Fruit fly (Drosophila melanogaster) whole organism, embryonic: ENCODE results near the gene rogdi.

Experiments used
- ATbp ChIP-seq: fragments of 200-800 bp; sonication (Bioruptor generic); optimal IDR thresholded peaks from 2 replicates; lab custom pipeline; 2017; ENCODE audit warnings: missing biosample characterization, mild to moderate bottlenecking, missing genetic modification characterization, missing genetic modification reagents
- Atf6 ChIP-seq: fragments of 200-800 bp; sonication (Bioruptor generic); IDR thresholded peaks from 2 replicates; pipeline ENCODE4 v1.3.6; 2022; ENCODE audit warnings: missing biosample characterization, missing genetic modification characterization
- Bteb2 ChIP-seq: fragments of 200-800 bp; sonication (Bioruptor generic); optimal IDR thresholded peaks from 2 replicates; lab custom pipeline; 2016; ENCODE audit warnings: missing biosample characterization, missing genetic modification characterization
- CG10366 ChIP-seq: fragments of 200-800 bp; sonication (Bioruptor generic); IDR thresholded peaks from 2 replicates; pipeline ENCODE4 v1.3.6; 2022; ENCODE audit warnings: missing biosample characterization, missing genetic modification characterization
- CG11085 ChIP-seq: fragments of 200-800 bp; sonication (Bioruptor generic); IDR thresholded peaks from 2 replicates; pipeline ENCODE4 v1.3.6; 2022; ENCODE audit warnings: missing biosample characterization, missing genetic modification characterization
- CG11247 ChIP-seq: fragments of 200-800 bp; sonication (Bioruptor generic); IDR thresholded peaks from 2 replicates; pipeline ENCODE4 v1.3.6; 2022; ENCODE audit warnings: missing biosample characterization, missing genetic modification characterization
- CG11695 ChIP-seq: fragments of 200-800 bp; sonication (Bioruptor generic); IDR thresholded peaks from 3 replicates; pipeline ENCODE4 v1.3.6; 2022; ENCODE audit warnings: missing biosample characterization, missing genetic modification characterization
- CG12219 ChIP-seq: fragments of 200-800 bp; sonication (Bioruptor generic); optimal IDR thresholded peaks from 3 replicates; lab custom pipeline; 2018; ENCODE audit warnings: missing biosample characterization, mild to moderate bottlenecking, missing genetic modification characterization
- CG15269 ChIP-seq: fragments of 200-800 bp; sonication (Bioruptor generic); optimal IDR thresholded peaks from 2 replicates; lab custom pipeline; 2018; ENCODE audit warnings: missing biosample characterization, mild to moderate bottlenecking, missing genetic modification characterization, moderate library complexity
- CG17361 ChIP-seq: fragments of 200-800 bp; sonication (Bioruptor generic); IDR thresholded peaks from 3 replicates; pipeline ENCODE4 v1.3.6; 2022; ENCODE audit warnings: missing biosample characterization, missing genetic modification characterization
- CG3281 ChIP-seq: fragments of 200-800 bp; sonication (Bioruptor generic); optimal IDR thresholded peaks from 3 replicates; lab custom pipeline; 2017; ENCODE audit warnings: missing biosample characterization, mild to moderate bottlenecking, missing genetic modification characterization
- CG4854 ChIP-seq: fragments of 200-800 bp; sonication (Bioruptor generic); optimal IDR thresholded peaks from 2 replicates; lab custom pipeline; 2016; ENCODE audit warnings: missing biosample characterization, missing genetic modification characterization, inconsistent platforms
- CG5245 ChIP-seq: fragments of 200-800 bp; sonication (Bioruptor generic); optimal IDR thresholded peaks from 3 replicates; lab custom pipeline; 2016; ENCODE audit warnings: missing biosample characterization, missing genetic modification characterization
- CG6813 ChIP-seq: fragments of 200-800 bp; sonication (Bioruptor generic); optimal IDR thresholded peaks from 2 replicates; lab custom pipeline; 2017; ENCODE audit warnings: missing biosample characterization, missing genetic modification characterization, mild to moderate bottlenecking, moderate library complexity, missing genetic modification reagents
- CG6854 ChIP-seq: fragments of 200-800 bp; sonication (Bioruptor generic); optimal IDR thresholded peaks from 3 replicates; lab custom pipeline; 2017; ENCODE audit warnings: missing biosample characterization, mild to moderate bottlenecking, missing genetic modification characterization
- CG8290 ChIP-seq, 3 experiments: fragments of 200-800 bp; sonication (Bioruptor generic); optimal IDR thresholded peaks; 2 replicates each; lab custom pipeline; 2016 to 2019; ENCODE audit warnings: missing biosample characterization in 3 of 3, missing genetic modification characterization in 3 of 3, mild to moderate bottlenecking in 2 of 3, moderate library complexity in 1 of 3
- CG8944 ChIP-seq: fragments of 200-800 bp; sonication (Bioruptor generic); optimal IDR thresholded peaks from 3 replicates; lab custom pipeline; 2016; ENCODE audit warnings: missing biosample characterization, missing genetic modification characterization
- CG9876 ChIP-seq: fragments of 200-800 bp; sonication (Bioruptor generic); optimal IDR thresholded peaks from 2 replicates; lab custom pipeline; 2016; ENCODE audit warnings: missing biosample characterization, missing genetic modification characterization
- D19A ChIP-seq: fragments of 200-800 bp; optimal IDR thresholded peaks from 3 replicates; lab custom pipeline; 2019; ENCODE audit warnings: missing biosample characterization, mild to moderate bottlenecking, missing genetic modification characterization, moderate library complexity
- E2f2 ChIP-seq: fragments of 200-800 bp; sonication (Bioruptor generic); IDR thresholded peaks from 2 replicates; pipeline ENCODE4 v1.3.6; 2022; ENCODE audit warnings: missing biosample characterization, missing genetic modification characterization
- Fer2 ChIP-seq: fragments of 200-800 bp; sonication (Bioruptor generic); optimal IDR thresholded peaks from 2 replicates; lab custom pipeline; 2018; ENCODE audit warnings: missing biosample characterization, mild to moderate bottlenecking, missing genetic modification characterization, moderate library complexity
- Fer3 ChIP-seq: fragments of 200-800 bp; sonication (Bioruptor generic); optimal IDR thresholded peaks from 2 replicates; lab custom pipeline; 2018; ENCODE audit warnings: missing biosample characterization, mild to moderate bottlenecking, missing genetic modification characterization, moderate library complexity
- H15 ChIP-seq: fragments of 200-800 bp; sonication (Bioruptor generic); IDR thresholded peaks from 3 replicates; pipeline ENCODE4 v1.3.6; 2022; ENCODE audit warnings: missing biosample characterization, missing genetic modification characterization
- Hand ChIP-seq: fragments of 200-800 bp; sonication (Bioruptor generic); optimal IDR thresholded peaks from 2 replicates; lab custom pipeline; 2017; ENCODE audit warnings: mild to moderate bottlenecking, missing biosample characterization, missing genetic modification reagents, missing genetic modification characterization
- Hey ChIP-seq: fragments of 200-800 bp; sonication (Bioruptor generic); optimal IDR thresholded peaks from 3 replicates; lab custom pipeline; 2018; ENCODE audit warnings: missing biosample characterization, mild to moderate bottlenecking, missing genetic modification characterization
- Meics ChIP-seq: fragments of 200-800 bp; sonication (Bioruptor generic); optimal IDR thresholded peaks from 2 replicates; lab custom pipeline; 2017; ENCODE audit warnings: missing biosample characterization, mild to moderate bottlenecking, missing genetic modification characterization
- NfI ChIP-seq: fragments of 200-800 bp; sonication (Bioruptor generic); optimal IDR thresholded peaks from 3 replicates; lab custom pipeline; 2018; ENCODE audit warnings: missing biosample characterization, mild to moderate bottlenecking, missing genetic modification characterization, moderate library complexity
- Oli ChIP-seq: fragments of 200-800 bp; sonication (Bioruptor generic); optimal IDR thresholded peaks from 2 replicates; lab custom pipeline; 2018; ENCODE audit warnings: missing biosample characterization, mild to moderate bottlenecking, missing genetic modification characterization, moderate library complexity
- Pdp1 ChIP-seq, 2 experiments: fragments of 200-800 bp; sonication (Bioruptor generic); optimal IDR thresholded peaks; 3 replicates each; lab custom pipeline; 2016; ENCODE audit warnings: missing biosample characterization in 2 of 2, missing genetic modification characterization in 2 of 2, mild to moderate bottlenecking in 1 of 2, moderate library complexity in 1 of 2
- Xrp1 ChIP-seq: fragments of 200-800 bp; sonication (Bioruptor generic); IDR thresholded peaks from 2 replicates; pipeline ENCODE4 v1.3.6; 2022; ENCODE audit warnings: missing biosample characterization, missing genetic modification characterization
- bsh ChIP-seq, 2 experiments: fragments of 200-800 bp; sonication (Bioruptor generic); optimal IDR thresholded peaks; 2 replicates each; lab custom pipeline; 2017 to 2018; ENCODE audit warnings: mild to moderate bottlenecking in 2 of 2, missing biosample characterization in 2 of 2, missing genetic modification characterization in 2 of 2, moderate library complexity in 1 of 2
- cad ChIP-seq: fragments of >200 bp; optimal IDR thresholded peaks from 2 replicates; lab custom pipeline; 2017; ENCODE audit warnings: missing biosample characterization, missing genetic modification characterization
- chinmo ChIP-seq: fragments of 200-800 bp; sonication (Bioruptor generic); IDR thresholded peaks from 4 replicates; pipeline ENCODE4 v1.3.6; 2022; ENCODE audit warnings: missing biosample characterization, missing genetic modification characterization; ENCODE audit not compliant: partially characterized antibody
- chm ChIP-seq: fragments of 200-800 bp; sonication (Bioruptor generic); IDR thresholded peaks from 2 replicates; pipeline ENCODE4 v1.3.6; 2022; ENCODE audit warnings: missing biosample characterization, missing genetic modification characterization
- croc ChIP-seq: fragments of 200-800 bp; sonication (Bioruptor generic); conservative IDR thresholded peaks from 3 replicates; pipeline ENCODE4 v1.3.6; 2022; ENCODE audit warnings: missing biosample characterization, missing genetic modification characterization
- exex ChIP-seq: fragments of 200-800 bp; sonication (Bioruptor generic); optimal IDR thresholded peaks from 4 replicates; lab custom pipeline; 2018; ENCODE audit warnings: missing biosample characterization, mild to moderate bottlenecking, missing genetic modification characterization, moderate library complexity
- hkb ChIP-seq, 2 experiments: fragments of 200-800 bp in 1 of 2; fragments of >200 bp in 1 of 2; sonication (Bioruptor generic) in 1 of 2; IDR thresholded peaks in 1 of 2; optimal IDR thresholded peaks in 1 of 2; 2 replicates each; pipeline versions ENCODE4 v1.3.6 to Lab custom; 2017 to 2022; ENCODE audit warnings: missing biosample characterization in 1 of 2, missing genetic modification characterization in 1 of 2
- lab ChIP-seq: fragments of 200-800 bp; sonication (Bioruptor generic); optimal IDR thresholded peaks from 3 replicates; lab custom pipeline; 2017; ENCODE audit warnings: missing biosample characterization, missing genetic modification characterization, mild to moderate bottlenecking, moderate library complexity, missing genetic modification reagents
- lbe ChIP-seq: fragments of 200-800 bp; sonication (Bioruptor generic); optimal IDR thresholded peaks from 2 replicates; lab custom pipeline; 2016; ENCODE audit warnings: missing biosample characterization, mild to moderate bottlenecking, missing genetic modification characterization
- lilli ChIP-seq: fragments of 200-800 bp; sonication (Bioruptor generic); optimal IDR thresholded peaks from 3 replicates; lab custom pipeline; 2016; ENCODE audit warnings: missing biosample characterization, missing genetic modification characterization
- nau ChIP-seq: fragments of 200-800 bp; sonication (Bioruptor generic); optimal IDR thresholded peaks from 3 replicates; lab custom pipeline; 2017; ENCODE audit warnings: missing biosample characterization, mild to moderate bottlenecking, missing genetic modification characterization, missing genetic modification reagents
- nom ChIP-seq: fragments of 200-800 bp; sonication (Bioruptor generic); optimal IDR thresholded peaks from 2 replicates; lab custom pipeline; 2017; ENCODE audit warnings: missing biosample characterization, missing genetic modification characterization, mild to moderate bottlenecking, moderate library complexity, missing genetic modification reagents
- peb ChIP-seq: fragments of 200-800 bp; sonication (Bioruptor generic); IDR thresholded peaks from 2 replicates; pipeline ENCODE4 v1.3.6; 2022; ENCODE audit warnings: missing biosample characterization, missing genetic modification characterization
- pfk ChIP-seq: fragments of 200-800 bp; sonication (Bioruptor generic); optimal IDR thresholded peaks from 2 replicates; lab custom pipeline; 2018; ENCODE audit warnings: missing biosample characterization, mild to moderate bottlenecking, missing genetic modification characterization, moderate library complexity
- pros ChIP-seq: fragments of 200-800 bp; sonication (Bioruptor generic); optimal IDR thresholded peaks from 3 replicates; lab custom pipeline; 2019; ENCODE audit warnings: missing biosample characterization, mild to moderate bottlenecking, missing genetic modification characterization, moderate library complexity
- row ChIP-seq: fragments of 200-800 bp; sonication (Bioruptor generic); IDR thresholded peaks from 3 replicates; pipeline ENCODE4 v1.3.6; 2022; ENCODE audit warnings: missing biosample characterization, missing genetic modification characterization
- slbo ChIP-seq: fragments of 200-800 bp; sonication (Bioruptor generic); IDR thresholded peaks from 2 replicates; pipeline ENCODE4 v1.3.6; 2022; ENCODE audit warnings: missing biosample characterization, missing genetic modification characterization
- z ChIP-seq: fragments of 200-800 bp; sonication (Bioruptor generic); IDR thresholded peaks from 3 replicates; pipeline ENCODE4 v1.3.6; 2022; ENCODE audit warnings: missing biosample characterization, missing genetic modification characterization

rogdi gene

DNA sequence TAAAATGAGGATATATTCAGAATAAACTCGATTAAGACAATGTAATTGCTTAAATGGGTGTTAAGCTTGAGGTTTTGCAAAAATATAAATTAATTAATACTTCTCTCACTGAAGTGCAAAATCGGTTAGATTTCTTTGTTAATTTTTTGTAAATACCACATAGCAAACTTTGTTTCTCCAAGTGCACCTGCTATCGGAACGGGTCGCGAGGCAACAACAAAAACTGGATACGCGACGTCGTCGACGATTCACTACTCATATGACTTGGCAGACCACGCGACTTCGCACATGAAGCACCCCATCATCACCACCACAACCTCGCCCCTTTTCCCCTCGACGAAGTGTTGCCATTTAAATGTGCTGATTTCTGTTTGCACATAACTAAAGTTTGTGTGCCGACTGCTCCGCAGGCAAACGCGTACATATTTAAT is 42.3 kb upstream of the rogdi start (continued):
- TF ChIP-seq CG3281 (GFP tag; lab: Kevin White, UChicago) (peak; percentile 7), nom (peak; percentile 11), CG15269 (tag; lab: Kevin White, UChicago) (peak; percentile 43), CG9876 (GFP tag; lab: Kevin White, UChicago) (no peak), hkb (optimal IDR thresholded peaks at IDR 0.05; lab: Kevin White, UChicago) (no peak), hkb (GFP tag; IDR thresholded peaks at IDR 0.05; lab: Robert Waterston, UW) (peak; percentile 44; the same call in 1 of the 2 replicates), bsh (GFP tag; optimal IDR thresholded peaks at IDR 0.05; lab: Kevin White, UChicago) (peak in 1 of 2 experiments; percentile 25), CG8290 (GFP tag; optimal IDR thresholded peaks at IDR 0.05; lab: Kevin White, UChicago) (no peak), CG8290 (tag; optimal IDR thresholded peaks at IDR 0.05; lab: Kevin White, UChicago) (peak in 1 of 2 experiments; percentile 56), pros (no peak), slbo (GFP tag; lab: Robert Waterston, UW) (peak; percentile 76), CG4854 (GFP tag; lab: Kevin White, UChicago) (no peak), chm (no peak), CG11247 (GFP tag; lab: Robert Waterston, UW) (no peak), row (peak; percentile 56), Hey (tag; lab: Kevin White, UChicago) (peak; percentile 28), lilli (peak; percentile 13), Meics (GFP tag; lab: Kevin White, UChicago) (peak; percentile 53), ATbp (no peak), CG11695 (GFP tag; lab: Robert Waterston, UW) (peak; percentile 34; the same call in 1 of the 3 replicates), lbe (peak; percentile 19), CG11085 (GFP tag; lab: Robert Waterston, UW) (peak; percentile 15; the same call in 1 of the 2 replicates), CG6813 (GFP tag; lab: Kevin White, UChicago) (no peak), E2f2 (GFP tag; lab: Robert Waterston, UW) (peak; percentile 26; the same call in 1 of the 2 replicates), CG17361 (GFP tag; lab: Robert Waterston, UW) (peak; percentile 39; the same call in 1 of the 3 replicates), Hand (GFP tag; lab: Kevin White, UChicago) (no peak), Oli (tag; lab: Kevin White, UChicago) (peak; percentile 17), croc (GFP tag; lab: Robert Waterston, UW) (0 out of 3 replicates have a peak, but pooled peaks have one; percentile 13), NfI (GFP tag; lab: Kevin White, UChicago) (peak; percentile 22), nau (GFP tag; lab: Kevin White, UChicago) (no peak), Xrp1 (GFP tag; lab: Robert Waterston, UW) (peak; percentile 35; the same call in 1 of the 2 replicates), CG6854 (GFP tag; lab: Kevin White, UChicago) (peak; percentile 1), exex (tag; lab: Kevin White, UChicago) (peak; percentile 28), D19A (tag; lab: Kevin White, UChicago) (peak; percentile 13), chinmo (GFP tag; lab: Robert Waterston, UW) (0 out of 4 replicates have a peak, but pooled peaks have one; percentile 29), z (GFP tag; lab: Robert Waterston, UW) (no peak), Bteb2 (peak; percentile 23), H15 (GFP tag; lab: Robert Waterston, UW) (0 out of 3 replicates have a peak, but pooled peaks have one; percentile 28), Pdp1 (GFP tag; optimal IDR thresholded peaks at IDR 0.05; lab: Kevin White, UChicago) (peak in 1 of 2 experiments; percentile 17), pfk (GFP tag; lab: Kevin White, UChicago) (no peak), peb (GFP tag; lab: Robert Waterston, UW) (0 out of 2 replicates have a peak, but pooled peaks have one; percentile 16), Fer2 (tag; lab: Kevin White, UChicago) (no peak), CG12219 (GFP tag; lab: Kevin White, UChicago) (no peak), CG5245 (GFP tag; lab: Kevin White, UChicago) (no peak), Atf6 (GFP tag; lab: Robert Waterston, UW) (peak; percentile 43), cad (GFP tag; lab: Kevin White, UChicago) (no peak), CG8944 (GFP tag; lab: Kevin White, UChicago) (no peak), lab (GFP tag; lab: Kevin White, UChicago) (peak; percentile 53), CG10366 (GFP tag; lab: Robert Waterston, UW) (peak; percentile 52; the same call in 1 of the 2 replicates), Fer3 (tag; lab: Kevin White, UChicago) (peak; percentile 26)
